Worm (Caenorhabditis elegans): Measurements from ENCODE around the gene H13N06.7.

H13N06.7 gene

ce11 chrX:15477309-15477708 lies 25.6 kb upstream of the H13N06.7 start, which contains the start of gene exc-1:
Gene exc-1 (minus strand): TSS chrX:15477409.
- TF ChIP-seq nfya-2 (GFP tag; IDR thresholded peaks at IDR 0.05) (no peak), snpc-1.1 (tag; optimal IDR thresholded peaks at IDR 0.05; ENCODE audit: insufficient read depth) (no peak), B0019.2 (GFP tag; conservative IDR thresholded peaks at IDR 0.05) (no peak), nfyb-1 (GFP tag; IDR thresholded peaks at IDR 0.05) (no peak), nhr-179 (tag; optimal IDR thresholded peaks at IDR 0.05) (no peak), F23B12.7 (tag; optimal IDR thresholded peaks at IDR 0.05; ENCODE audit: insufficient read depth) (no peak), Y79H2A.3 (GFP tag; conservative IDR thresholded peaks at IDR 0.05) (no peak), ztf-25 (GFP tag; IDR thresholded peaks at IDR 0.05) (no peak), F22D6.2 (tag; optimal IDR thresholded peaks at IDR 0.05) (no peak), xnd-1 (tag; optimal IDR thresholded peaks at IDR 0.05) (no peak), ccch-3 (GFP tag; optimal IDR thresholded peaks at IDR 0.05) (no peak)

ce11 chrX:15478717-15479116 lies 24.2 kb upstream of the H13N06.7 start, which contains the start of gene gcy-36:
Gene gcy-36 (plus strand): TSS chrX:15479017.
- TF ChIP-seq mel-28 (tag; optimal IDR thresholded peaks at IDR 0.05; ENCODE audit: borderline replicate concordance) (no peak), dox-1 (GFP tag; IDR thresholded peaks at IDR 0.05) (no peak), F49E8.2 (tag; optimal IDR thresholded peaks at IDR 0.05; ENCODE audit: insufficient read depth) (no peak), sptf-2 (GFP tag; optimal IDR thresholded peaks at IDR 0.05) (no peak), let-526 (GFP tag; IDR thresholded peaks at IDR 0.05) (no peak), dpl-1 (GFP tag; optimal IDR thresholded peaks at IDR 0.05) (no peak), ekl-4 (GFP tag; IDR thresholded peaks at IDR 0.05) (no peak), egrh-3 (GFP tag; IDR thresholded peaks at IDR 0.05) (no peak)

ce11 chrX:15481978-15482377 lies 20.9 kb upstream of the H13N06.7 start:
- TF ChIP-seq hsf-1 (GFP tag; IDR thresholded peaks at IDR 0.05): peak; percentile 91

ce11 chrX:15485262-15485661 lies 17.7 kb upstream of the H13N06.7 start:
- TF ChIP-seq attf-5 (GFP tag; optimal IDR thresholded peaks at IDR 0.05) (no peak), lin-54 (GFP tag; optimal IDR thresholded peaks at IDR 0.05) (no peak), repo-1 (tag; optimal IDR thresholded peaks at IDR 0.05) (no peak), somi-1 (GFP tag; optimal IDR thresholded peaks at IDR 0.05) (no peak), madf-6 (GFP tag; IDR thresholded peaks at IDR 0.05) (no peak), rcor-1 (GFP tag; IDR thresholded peaks at IDR 0.05) (no peak), athp-1 (tag; optimal IDR thresholded peaks at IDR 0.05) (no peak), sptf-2 (GFP tag; optimal IDR thresholded peaks at IDR 0.05) (no peak), B0336.3 (GFP tag; IDR thresholded peaks at IDR 0.05) (no peak), mxl-1 (tag; optimal IDR thresholded peaks at IDR 0.05) (no peak), D2030.7 (GFP tag; IDR thresholded peaks at IDR 0.05) (no peak)

ce11 chrX:15487162-15487561 lies 15.8 kb upstream of the H13N06.7 start:
- TF ChIP-seq zfh-2 (GFP tag; conservative IDR thresholded peaks at IDR 0.05): peak; percentile 51; the same call in 1 of the 2 replicates
- TF ChIP-seq hmg-1.2 (GFP tag; IDR thresholded peaks at IDR 0.05): 0 out of 2 replicates have a peak, but pooled peaks have one; percentile 7
- TF ChIP-seq somi-1 (GFP tag; optimal IDR thresholded peaks at IDR 0.05): no peak
- no peak for TF ChIP-seq pbrm-1 (GFP tag; IDR thresholded peaks at IDR 0.05)
- TF ChIP-seq efl-1 (GFP tag; optimal IDR thresholded peaks at IDR 0.05): no peak
- TF ChIP-seq egrh-3 (GFP tag; IDR thresholded peaks at IDR 0.05): peak; percentile 19; the same call in 1 of the 2 replicates
- no peak for TF ChIP-seq egl-44 (GFP tag; IDR thresholded peaks at IDR 0.05)
- TF ChIP-seq ekl-4 (GFP tag; IDR thresholded peaks at IDR 0.05): no peak
- no peak for TF ChIP-seq B0336.3 (GFP tag; IDR thresholded peaks at IDR 0.05)
